Worm (Caenorhabditis elegans) whole organism, early embryonic: Measurements from ENCODE around the gene K05F6.12.

Experiments used
- F13C5.2 ChIP-seq: sonication (generic microtip); optimal IDR thresholded peaks from 2 replicates; lab custom pipeline; 2017; ENCODE audit warnings: mild to moderate bottlenecking, missing genetic modification characterization, inconsistent platforms, missing compliant biosample characterization
- ama-1 ChIP-seq: fragments of 150-350 bp; optimal IDR thresholded peaks from 2 replicates; lab custom pipeline; 2014
- flt-1 ChIP-seq: fragments of 200-800 bp; sonication (Bioruptor generic); IDR thresholded peaks from 2 replicates; pipeline ENCODE4 v1.3.6; 2022; ENCODE audit warnings: missing genetic modification characterization, missing compliant biosample characterization
- hnd-1 ChIP-seq: sonication (generic microtip); optimal IDR thresholded peaks from 2 replicates; lab custom pipeline; 2016; ENCODE audit warnings: missing genetic modification characterization, missing compliant biosample characterization
- tra-4 ChIP-seq: sonication (generic microtip); optimal IDR thresholded peaks from 2 replicates; lab custom pipeline; 2017; ENCODE audit warnings: missing genetic modification characterization, missing compliant biosample characterization

DNA sequence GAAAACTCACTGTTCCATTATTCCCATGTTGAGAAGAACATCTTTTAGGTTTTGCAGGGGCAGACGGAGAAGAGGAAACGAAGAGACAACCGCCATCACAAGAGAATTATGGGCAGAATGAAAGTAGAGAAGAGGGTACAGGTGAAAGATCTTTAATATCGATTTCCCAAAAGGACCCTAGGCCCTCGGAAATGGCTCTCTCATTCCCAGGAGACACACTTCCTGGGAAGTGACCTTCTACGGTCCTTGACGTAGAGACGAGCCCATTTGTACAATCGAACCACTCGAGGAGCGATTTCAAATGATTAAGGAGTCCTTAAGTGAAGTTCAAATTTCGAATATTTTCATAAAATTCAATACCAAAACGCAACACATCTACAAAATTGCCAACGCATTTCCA lies 25.3 kb downstream of the K05F6.12 start, which contains the start of gene fbxb-46:
- TF ChIP-seq hnd-1 (tag; lab: Kevin White, UChicago) (no peak), F13C5.2 (tag; lab: Kevin White, UChicago) (no peak), ama-1 (no peak), flt-1 (GFP tag; lab: Robert Waterston, UW) (no peak), tra-4 (tag; lab: Kevin White, UChicago) (no peak)
